Worm (Caenorhabditis elegans) whole organism, early embryonic: Measurements from ENCODE around the gene anat-1.

ENCODE experiments used
- ama-1 ChIP-seq: fragments of 150-350 bp; optimal IDR thresholded peaks from 2 replicates; lab custom pipeline; 2014
- flt-1 ChIP-seq: fragments of 200-800 bp; sonication (Bioruptor generic); IDR thresholded peaks from 2 replicates; pipeline ENCODE4 v1.3.6; 2022; ENCODE audit warnings: missing genetic modification characterization, missing compliant biosample characterization

DNA sequence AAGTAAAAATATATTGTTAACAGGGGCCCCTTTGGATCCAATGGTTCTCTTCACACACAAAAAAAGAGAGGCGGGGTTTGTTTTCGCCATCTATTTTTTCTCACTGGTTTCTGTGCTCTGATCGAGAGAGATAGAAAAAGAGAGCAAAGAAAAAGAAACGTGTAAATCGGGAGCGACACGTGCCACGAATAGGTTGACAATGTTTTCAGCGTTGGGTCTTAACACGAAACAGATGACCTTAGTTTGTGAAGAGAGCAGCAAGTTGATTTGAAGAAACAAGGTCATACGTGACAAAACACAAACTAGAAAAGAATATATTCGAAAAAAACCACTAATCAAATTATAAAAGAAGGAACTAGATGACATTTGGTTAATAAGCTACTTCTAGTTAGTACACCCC is 22.1 kb upstream of the anat-1 start, which contains the start of gene lin-45:
- TF ChIP-seq flt-1 (no peak), ama-1 (no peak)
